Fruit fly (Drosophila melanogaster) whole organism, embryonic: ENCODE results near the gene CG11560.

Source experiments
- Atf3 ChIP-seq: fragments of 200-800 bp; sonication (Bioruptor generic); optimal IDR thresholded peaks from 3 replicates; lab custom pipeline; 2016; ENCODE audit warnings: missing biosample characterization, missing genetic modification characterization
- CG10209 ChIP-seq: fragments of 200-800 bp; sonication (Bioruptor generic); optimal IDR thresholded peaks from 3 replicates; lab custom pipeline; 2017; ENCODE audit warnings: missing biosample characterization, mild to moderate bottlenecking, missing genetic modification characterization, missing genetic modification reagents
- CG10462 ChIP-seq: fragments of 200-800 bp; sonication (Bioruptor generic); optimal IDR thresholded peaks from 2 replicates; lab custom pipeline; 2016; ENCODE audit warnings: missing biosample characterization, missing genetic modification characterization
- CG12104 ChIP-seq: fragments of 200-800 bp; sonication (Bioruptor generic); optimal IDR thresholded peaks from 3 replicates; lab custom pipeline; 2016; ENCODE audit warnings: missing biosample characterization, missing genetic modification characterization
- CG12391 ChIP-seq: fragments of 200-800 bp; sonication (Bioruptor generic); optimal IDR thresholded peaks from 3 replicates; lab custom pipeline; 2018; ENCODE audit warnings: missing biosample characterization, mild to moderate bottlenecking, missing genetic modification characterization, moderate library complexity
- CG14441 ChIP-seq: fragments of 200-800 bp; sonication (Bioruptor generic); IDR thresholded peaks from 2 replicates; pipeline ENCODE4 v1.3.6; 2022; ENCODE audit warnings: missing biosample characterization, missing genetic modification characterization
- CG15011 ChIP-seq: fragments of 200-800 bp; sonication (Bioruptor generic); optimal IDR thresholded peaks from 3 replicates; lab custom pipeline; 2018; ENCODE audit warnings: missing biosample characterization, mild to moderate bottlenecking, missing genetic modification characterization
- CG1529 ChIP-seq: fragments of 200-800 bp; sonication (Bioruptor generic); optimal IDR thresholded peaks from 3 replicates; lab custom pipeline; 2018; ENCODE audit warnings: missing biosample characterization, missing genetic modification characterization
- CG15479 ChIP-seq: fragments of 200-800 bp; sonication (Bioruptor generic); optimal IDR thresholded peaks from 3 replicates; lab custom pipeline; 2019; ENCODE audit warnings: missing biosample characterization, mild to moderate bottlenecking, missing genetic modification characterization, moderate library complexity
- CG15696 ChIP-seq: fragments of 200-800 bp; sonication (Bioruptor generic); optimal IDR thresholded peaks from 2 replicates; lab custom pipeline; 2019; ENCODE audit warnings: missing biosample characterization, mild to moderate bottlenecking, missing genetic modification characterization, moderate library complexity
- CG17802 ChIP-seq: fragments of 200-800 bp; sonication (Bioruptor generic); optimal IDR thresholded peaks from 2 replicates; lab custom pipeline; 2018; ENCODE audit warnings: missing biosample characterization, mild to moderate bottlenecking, missing genetic modification characterization, moderate library complexity
- CG4328 ChIP-seq: fragments of 200-800 bp; sonication (Bioruptor generic); optimal IDR thresholded peaks from 3 replicates; lab custom pipeline; 2017; ENCODE audit warnings: missing biosample characterization, missing genetic modification reagents, missing genetic modification characterization
- CG43689 ChIP-seq: fragments of 200-800 bp; sonication (Bioruptor generic); IDR thresholded peaks from 2 replicates; pipeline ENCODE4 v1.3.6; 2022; ENCODE audit warnings: missing biosample characterization, missing genetic modification characterization
- CG4617 ChIP-seq: fragments of 200-800 bp; sonication (Bioruptor generic); optimal IDR thresholded peaks from 3 replicates; lab custom pipeline; 2016; ENCODE audit warnings: missing biosample characterization, missing genetic modification characterization, borderline replicate concordance
- CG5245 ChIP-seq: fragments of 200-800 bp; sonication (Bioruptor generic); optimal IDR thresholded peaks from 3 replicates; lab custom pipeline; 2016; ENCODE audit warnings: missing biosample characterization, missing genetic modification characterization
- CG6689 ChIP-seq: fragments of 200-800 bp; sonication (Bioruptor generic); IDR thresholded peaks from 2 replicates; pipeline ENCODE4 v1.3.6; 2022; ENCODE audit warnings: missing biosample characterization, missing genetic modification characterization
- CG8478 ChIP-seq: fragments of >200 bp; optimal IDR thresholded peaks from 2 replicates; lab custom pipeline; 2018
- CTCF ChIP-seq: fragments of 200-800 bp; sonication (Bioruptor generic); optimal IDR thresholded peaks from 2 replicates; lab custom pipeline; 2017; ENCODE audit warnings: missing biosample characterization, mild to moderate bottlenecking, missing genetic modification characterization, moderate library complexity
- D ChIP-seq, 2 experiments: fragments of 200-800 bp in 1 of 2; fragments of >200 bp in 1 of 2; sonication (Bioruptor generic) in 1 of 2; optimal IDR thresholded peaks; 2 replicates in 1 of 2; 3 replicates in 1 of 2; lab custom pipeline; 2017; ENCODE audit warnings: mild to moderate bottlenecking in 1 of 2, missing biosample characterization in 1 of 2, missing genetic modification characterization in 1 of 2, missing genetic modification reagents in 1 of 2
- D19B ChIP-seq: fragments of 200-800 bp; sonication (Bioruptor generic); optimal IDR thresholded peaks from 2 replicates; lab custom pipeline; 2017; ENCODE audit warnings: missing biosample characterization, mild to moderate bottlenecking, missing genetic modification characterization
- Deaf1 ChIP-seq: fragments of 200-800 bp; optimal IDR thresholded peaks from 3 replicates; lab custom pipeline; 2019; ENCODE audit warnings: missing biosample characterization, mild to moderate bottlenecking, missing genetic modification characterization, moderate library complexity
- Dip3 ChIP-seq: fragments of 200-800 bp; sonication (Bioruptor generic); optimal IDR thresholded peaks from 3 replicates; lab custom pipeline; 2016; ENCODE audit warnings: missing biosample characterization, missing genetic modification characterization
- H2.0 ChIP-seq: fragments of 200-800 bp; sonication (Bioruptor generic); IDR thresholded peaks from 2 replicates; pipeline ENCODE4 v1.3.6; 2022; ENCODE audit warnings: missing biosample characterization, missing genetic modification characterization
- Hsf ChIP-seq: fragments of 200-800 bp; sonication (Bioruptor generic); optimal IDR thresholded peaks from 3 replicates; lab custom pipeline; 2016; ENCODE audit warnings: missing biosample characterization, missing genetic modification characterization
- Mrtf ChIP-seq: fragments of 200-800 bp; sonication (Bioruptor generic); IDR thresholded peaks from 3 replicates; pipeline ENCODE4 v1.3.6; 2022; ENCODE audit warnings: missing biosample characterization, missing genetic modification characterization
- Myb ChIP-seq: fragments of 200-800 bp; sonication (Bioruptor generic); optimal IDR thresholded peaks from 2 replicates; lab custom pipeline; 2016; ENCODE audit warnings: missing biosample characterization, missing genetic modification characterization
- Neu2 ChIP-seq: fragments of 200-800 bp; sonication (Bioruptor generic); optimal IDR thresholded peaks from 3 replicates; lab custom pipeline; 2016; ENCODE audit warnings: missing biosample characterization, missing genetic modification characterization, borderline replicate concordance
- NfI ChIP-seq: fragments of 200-800 bp; sonication (Bioruptor generic); optimal IDR thresholded peaks from 3 replicates; lab custom pipeline; 2018; ENCODE audit warnings: missing biosample characterization, mild to moderate bottlenecking, missing genetic modification characterization, moderate library complexity
- Usf ChIP-seq: fragments of 200-800 bp; sonication (Bioruptor generic); optimal IDR thresholded peaks from 2 replicates; lab custom pipeline; 2017; ENCODE audit warnings: missing genotype, missing biosample characterization, missing genetic modification characterization
- ab ChIP-seq: fragments of 200-800 bp; sonication (Bioruptor generic); optimal IDR thresholded peaks from 2 replicates; lab custom pipeline; 2016; ENCODE audit warnings: missing biosample characterization, missing genetic modification characterization
- ara ChIP-seq: fragments of 200-800 bp; sonication (Bioruptor generic); IDR thresholded peaks from 2 replicates; pipeline ENCODE4 v1.3.6; 2022; ENCODE audit warnings: missing biosample characterization, missing genetic modification characterization
- ato ChIP-seq: fragments of 200-800 bp; sonication (Bioruptor generic); IDR thresholded peaks from 2 replicates; pipeline ENCODE4 v1.3.6; 2022; ENCODE audit warnings: missing biosample characterization, missing genetic modification characterization; ENCODE audit not compliant: partially characterized antibody
- chm ChIP-seq: fragments of 200-800 bp; sonication (Bioruptor generic); IDR thresholded peaks from 2 replicates; pipeline ENCODE4 v1.3.6; 2022; ENCODE audit warnings: missing biosample characterization, missing genetic modification characterization
- gfzf ChIP-seq: fragments of 200-800 bp; sonication (Bioruptor generic); optimal IDR thresholded peaks from 2 replicates; lab custom pipeline; 2016; ENCODE audit warnings: missing biosample characterization, mild to moderate bottlenecking, missing genetic modification characterization, moderate library complexity
- hbn ChIP-seq: fragments of 200-800 bp; sonication (Bioruptor generic); IDR thresholded peaks from 2 replicates; pipeline ENCODE4 v1.3.6; 2022; ENCODE audit warnings: missing biosample characterization, missing genetic modification characterization; ENCODE audit not compliant: partially characterized antibody
- kay ChIP-seq: fragments of 200-800 bp; sonication (Bioruptor generic); optimal IDR thresholded peaks from 2 replicates; lab custom pipeline; 2016; ENCODE audit warnings: missing biosample characterization, missing genetic modification characterization
- luna ChIP-seq: fragments of 200-800 bp; sonication (Bioruptor generic); optimal IDR thresholded peaks from 2 replicates; lab custom pipeline; 2016; ENCODE audit warnings: missing biosample characterization, missing genetic modification characterization
- mam ChIP-seq: fragments of 200-800 bp; sonication (Bioruptor generic); optimal IDR thresholded peaks from 3 replicates; lab custom pipeline; 2016; ENCODE audit warnings: missing biosample characterization, missing genetic modification characterization
- mirr ChIP-seq: fragments of 200-800 bp; sonication (Bioruptor generic); optimal IDR thresholded peaks from 3 replicates; lab custom pipeline; 2018; ENCODE audit warnings: missing biosample characterization, mild to moderate bottlenecking, missing genetic modification characterization
- nom ChIP-seq: fragments of 200-800 bp; sonication (Bioruptor generic); optimal IDR thresholded peaks from 2 replicates; lab custom pipeline; 2017; ENCODE audit warnings: missing biosample characterization, missing genetic modification characterization, mild to moderate bottlenecking, moderate library complexity, missing genetic modification reagents
- pfk ChIP-seq: fragments of 200-800 bp; sonication (Bioruptor generic); optimal IDR thresholded peaks from 2 replicates; lab custom pipeline; 2018; ENCODE audit warnings: missing biosample characterization, mild to moderate bottlenecking, missing genetic modification characterization, moderate library complexity
- pnt ChIP-seq: fragments of 200-800 bp; sonication (Bioruptor generic); optimal IDR thresholded peaks from 3 replicates; lab custom pipeline; 2016; ENCODE audit warnings: missing biosample characterization, missing genetic modification characterization
- prd ChIP-seq, 3 experiments: fragments of >200 bp in 2 of 3; fragments of 200-800 bp in 1 of 3; sonication (Bioruptor generic) in 1 of 3; optimal IDR thresholded peaks in 2 of 3; IDR thresholded peaks in 1 of 3; 2 replicates in 2 of 3; 3 replicates in 1 of 3; pipeline versions ENCODE4 v1.3.6 to Lab custom; 2017 to 2022; ENCODE audit warnings: missing biosample characterization in 1 of 3, missing genetic modification characterization in 1 of 3
- ro ChIP-seq: fragments of 200-800 bp; sonication (Bioruptor generic); IDR thresholded peaks from 2 replicates; pipeline ENCODE4 v1.3.6; 2022; ENCODE audit warnings: missing biosample characterization, missing genetic modification characterization
- sc ChIP-seq, 3 experiments: fragments of >200 bp in 2 of 3; fragments of 200-800 bp in 1 of 3; sonication (Bioruptor generic) in 1 of 3; optimal IDR thresholded peaks; 2 replicates in 2 of 3; 3 replicates in 1 of 3; lab custom pipeline; 2017; ENCODE audit warnings: mild to moderate bottlenecking in 1 of 3, missing biosample characterization in 1 of 3, missing genetic modification characterization in 1 of 3, missing genetic modification reagents in 1 of 3
- schlank ChIP-seq: fragments of 200-800 bp; sonication (Bioruptor generic); optimal IDR thresholded peaks from 2 replicates; lab custom pipeline; 2018; ENCODE audit warnings: missing biosample characterization, mild to moderate bottlenecking, missing genetic modification characterization
- sd ChIP-seq: fragments of 200-800 bp; sonication (Bioruptor generic); optimal IDR thresholded peaks from 3 replicates; lab custom pipeline; 2018; ENCODE audit warnings: missing biosample characterization, mild to moderate bottlenecking, missing genetic modification characterization, moderate library complexity
- tgo ChIP-seq: fragments of 200-800 bp; sonication (Bioruptor generic); IDR thresholded peaks from 3 replicates; pipeline ENCODE4 v1.3.6; 2022; ENCODE audit warnings: missing biosample characterization, missing genetic modification characterization

CG11560 gene

DNA sequence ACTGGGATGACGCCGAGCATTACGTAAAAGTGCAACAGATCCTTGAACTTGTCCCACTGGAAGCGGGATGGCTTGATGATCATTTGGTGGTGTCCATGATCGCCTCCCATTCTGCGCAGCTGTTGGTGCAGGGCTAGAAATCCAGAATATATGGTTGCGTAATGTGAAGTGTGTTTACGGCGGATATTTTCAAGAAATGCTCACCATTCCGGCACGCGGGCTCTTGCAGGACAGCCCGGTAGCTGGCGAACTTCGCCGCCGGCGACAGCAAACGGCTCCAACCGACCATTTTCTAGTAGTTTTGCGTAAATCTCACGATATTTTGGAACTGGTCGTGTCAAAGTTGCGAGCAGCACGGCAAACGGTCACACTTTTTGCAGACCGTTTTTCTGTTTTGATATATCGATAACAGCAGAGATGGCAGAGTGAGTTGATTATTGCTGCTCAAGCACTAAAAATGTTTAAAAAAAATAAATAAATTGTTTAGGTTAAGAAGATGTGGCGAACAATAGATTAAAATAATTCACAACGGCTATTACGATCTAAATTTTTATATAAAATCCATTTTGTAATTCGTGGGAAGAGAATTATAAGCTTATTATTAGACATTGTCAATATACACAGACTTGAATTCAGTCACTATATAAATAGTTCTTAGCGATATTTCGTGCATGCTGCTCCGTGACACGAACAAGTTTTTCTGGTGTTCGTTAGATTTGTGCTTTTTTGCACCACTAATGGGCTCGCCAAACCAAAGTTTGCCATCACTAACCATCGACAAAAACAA, 18.5 kb downstream of the CG11560 start, which contains the start of the genes ND-SGDH and RhoGAP68F (continued):
- TF ChIP-seq Hsf (GFP tag; lab: Kevin White, UChicago) (peak; percentile 80), prd (optimal IDR thresholded peaks at IDR 0.05; lab: Kevin White, UChicago) (no peak), prd (GFP tag; IDR thresholded peaks at IDR 0.05; lab: Robert Waterston, UW) (peak; percentile 80; the same call in 2 of the 3 replicates), CG10209 (GFP tag; lab: Kevin White, UChicago) (peak; percentile 56), mam (GFP tag; lab: Kevin White, UChicago) (peak; percentile 72), Deaf1 (peak; percentile 52), Mrtf (GFP tag; lab: Robert Waterston, UW) (peak; percentile 67; the same call in 1 of the 3 replicates), Atf3 (GFP tag; lab: Kevin White, UChicago) (peak; percentile 7), tgo (GFP tag; lab: Robert Waterston, UW) (peak; percentile 74), chm (no peak), sc (optimal IDR thresholded peaks at IDR 0.05; lab: Kevin White, UChicago) (no peak), sc (GFP tag; optimal IDR thresholded peaks at IDR 0.05; lab: Kevin White, UChicago) (peak; percentile 47), CG12391 (tag; lab: Kevin White, UChicago) (peak; percentile 85), CG15696 (tag; lab: Kevin White, UChicago) (peak; percentile 77), ab (GFP tag; lab: Kevin White, UChicago) (no peak), Usf (GFP tag; lab: Kevin White, UChicago) (peak; percentile 52), Dip3 (GFP tag; lab: Kevin White, UChicago) (peak; percentile 82), Neu2 (peak; percentile 85), pfk (GFP tag; lab: Kevin White, UChicago) (no peak), D19B (GFP tag; lab: Kevin White, UChicago) (peak; percentile 15), luna (GFP tag; lab: Kevin White, UChicago) (peak; percentile 25), D (optimal IDR thresholded peaks at IDR 0.05; lab: Kevin White, UChicago) (no peak), D (GFP tag; optimal IDR thresholded peaks at IDR 0.05; lab: Kevin White, UChicago) (peak; percentile 34), kay (GFP tag; lab: Kevin White, UChicago) (peak; percentile 57), CG5245 (GFP tag; lab: Kevin White, UChicago) (peak; percentile 23), NfI (GFP tag; lab: Kevin White, UChicago) (peak; percentile 74), hbn (GFP tag; lab: Robert Waterston, UW) (peak; percentile 91), gfzf (GFP tag; lab: Kevin White, UChicago) (peak; percentile 58), schlank (tag; lab: Kevin White, UChicago) (no peak), ro (GFP tag; lab: Robert Waterston, UW) (no peak), CG10462 (GFP tag; lab: Kevin White, UChicago) (peak; percentile 33), nom (GFP tag; lab: Kevin White, UChicago) (no peak), CG14441 (GFP tag; lab: Robert Waterston, UW) (peak; percentile 74), CG4617 (peak; percentile 28), CG1529 (peak; percentile 44), sd (peak; percentile 49), CG12104 (GFP tag; lab: Kevin White, UChicago) (peak; percentile 69), pnt (GFP tag; lab: Kevin White, UChicago) (peak; percentile 51), mirr (no peak), CG4328 (GFP tag; lab: Kevin White, UChicago) (peak; percentile 61), CG15011 (GFP tag; lab: Kevin White, UChicago) (peak; percentile 27), CTCF (GFP tag; lab: Kevin White, UChicago) (no peak), ara (GFP tag; lab: Robert Waterston, UW) (0 out of 2 replicates have a peak, but pooled peaks have one; percentile 7), CG43689 (GFP tag; lab: Robert Waterston, UW) (no peak), CG15479 (no peak), CG6689 (GFP tag; lab: Robert Waterston, UW) (peak; percentile 67), CG8478 (lab: Kevin White, UChicago) (no peak), H2.0 (GFP tag; lab: Robert Waterston, UW) (peak; percentile 46; the same call in 1 of the 2 replicates), Myb (GFP tag; lab: Kevin White, UChicago) (peak; percentile 25), CG17802 (peak; percentile 17), ato (GFP tag; lab: Robert Waterston, UW) (peak; percentile 48; the same call in 1 of the 2 replicates)
